Worm (Caenorhabditis elegans) whole organism, L1 larva: ENCODE results near the gene K02A6.4.

Experiments used
- C04F5.9 ChIP-seq: sonication (generic microtip); optimal IDR thresholded peaks from 2 replicates; lab custom pipeline; 2016; ENCODE audit warnings: missing genetic modification characterization, missing compliant biosample characterization
- C16A3.4 ChIP-seq: fragments of 150-350 bp; optimal IDR thresholded peaks from 2 replicates; lab custom pipeline; 2014; ENCODE audit warnings: missing biosample characterization, missing genetic modification characterization
- C34B4.2 ChIP-seq: sonication (generic microtip); optimal IDR thresholded peaks from 2 replicates; lab custom pipeline; 2017; ENCODE audit warnings: mild to moderate bottlenecking, missing genetic modification characterization, missing compliant biosample characterization
- aha-1 ChIP-seq: fragments of 150-350 bp; optimal IDR thresholded peaks from 2 replicates; lab custom pipeline; 2014; ENCODE audit warnings: missing biosample characterization, missing genetic modification characterization
- aly-2 ChIP-seq: fragments of 150-350 bp; optimal IDR thresholded peaks from 2 replicates; lab custom pipeline; 2014; ENCODE audit warnings: missing biosample characterization, missing genetic modification characterization
- ama-1 ChIP-seq: fragments of 150-350 bp; optimal IDR thresholded peaks from 2 replicates; lab custom pipeline; 2014
- blmp-1 ChIP-seq: fragments of 150-350 bp; optimal IDR thresholded peaks from 2 replicates; lab custom pipeline; 2014; ENCODE audit warnings: missing biosample characterization, missing genetic modification characterization
- ceh-8 ChIP-seq: fragments of 200-800 bp; sonication (Bioruptor generic); optimal IDR thresholded peaks from 2 replicates; lab custom pipeline; 2018; ENCODE audit warnings: mild to moderate bottlenecking, missing genetic modification characterization, moderate library complexity, missing compliant biosample characterization
- ceh-82 ChIP-seq, 3 experiments: fragments of 150-350 bp in 1 of 3; sonication (generic microtip) in 2 of 3; optimal IDR thresholded peaks; 2 replicates each; lab custom pipeline; 2014 to 2017; ENCODE audit warnings: missing biosample characterization in 3 of 3, missing genetic modification characterization in 3 of 3
- ces-1 ChIP-seq: fragments of 150-350 bp; optimal IDR thresholded peaks from 2 replicates; lab custom pipeline; 2014; ENCODE audit warnings: missing biosample characterization, missing genetic modification reagents, missing genetic modification characterization
- dsc-1 ChIP-seq: sonication (generic microtip); optimal IDR thresholded peaks from 2 replicates; lab custom pipeline; 2016; ENCODE audit warnings: mild to moderate bottlenecking, missing genetic modification characterization, missing compliant biosample characterization
- efl-1 ChIP-seq, 4 experiments: fragments of 150-350 bp; optimal IDR thresholded peaks in 3 of 4; peaks in 1 of 4; 1 replicate in 1 of 4; 2 replicates in 3 of 4; lab custom pipeline; 2014; ENCODE audit warnings: missing biosample characterization in 2 of 4, missing genetic modification characterization in 2 of 4, missing genetic modification reagents in 2 of 4
- efl-3 ChIP-seq: fragments of 200-800 bp; sonication (Bioruptor generic); optimal IDR thresholded peaks from 2 replicates; lab custom pipeline; 2018; ENCODE audit warnings: mild to moderate bottlenecking, missing genetic modification characterization, missing compliant biosample characterization
- egl-13 ChIP-seq: sonication (generic microtip); optimal IDR thresholded peaks from 2 replicates; lab custom pipeline; 2016; ENCODE audit warnings: missing genotype, missing genetic modification reagents, missing genetic modification characterization, missing compliant biosample characterization
- elt-2 ChIP-seq: sonication (generic microtip); optimal IDR thresholded peaks from 2 replicates; lab custom pipeline; 2016; ENCODE audit warnings: missing genetic modification characterization, mild to moderate bottlenecking, inconsistent platforms, missing compliant biosample characterization, missing genetic modification reagents
- ets-5 ChIP-seq: fragments of 200-800 bp; sonication (Bioruptor generic); IDR thresholded peaks from 2 replicates; pipeline ENCODE4 v1.3.6; 2022; ENCODE audit warnings: missing genetic modification characterization, missing compliant biosample characterization
- fkh-10 ChIP-seq: sonication (generic microtip); optimal IDR thresholded peaks from 2 replicates; lab custom pipeline; 2017; ENCODE audit warnings: missing biosample characterization, missing genetic modification reagents, missing genetic modification characterization
- fos-1 ChIP-seq: fragments of 150-350 bp; optimal IDR thresholded peaks from 2 replicates; lab custom pipeline; 2014; ENCODE audit warnings: missing biosample characterization, missing genetic modification characterization
- hpl-2 ChIP-seq: fragments of 150-350 bp; optimal IDR thresholded peaks from 2 replicates; lab custom pipeline; 2014; ENCODE audit warnings: missing biosample characterization, missing genetic modification reagents, missing genetic modification characterization
- irx-1 ChIP-seq: sonication (generic microtip); optimal IDR thresholded peaks from 2 replicates; lab custom pipeline; 2016; ENCODE audit warnings: missing genetic modification characterization, missing compliant biosample characterization
- jun-1 ChIP-seq: fragments of 150-350 bp; optimal IDR thresholded peaks from 2 replicates; lab custom pipeline; 2014; ENCODE audit warnings: missing biosample characterization, missing genetic modification reagents, missing genetic modification characterization
- lin-13 ChIP-seq: fragments of 150-350 bp; optimal IDR thresholded peaks from 2 replicates; lab custom pipeline; 2014; ENCODE audit warnings: missing biosample characterization, missing genetic modification reagents, missing genetic modification characterization
- lin-39 ChIP-seq: fragments of 150-350 bp; optimal IDR thresholded peaks from 2 replicates; lab custom pipeline; 2014; ENCODE audit warnings: missing biosample characterization, missing genetic modification reagents, missing genetic modification characterization
- mab-9 ChIP-seq: fragments of 200-800 bp; sonication (Bioruptor generic); IDR thresholded peaks from 2 replicates; pipeline ENCODE4 v1.3.6; 2022; ENCODE audit warnings: missing genetic modification reagents, missing genetic modification characterization, missing compliant biosample characterization
- mdl-1 ChIP-seq, 2 experiments: fragments of 150-350 bp; optimal IDR thresholded peaks; 2 replicates each; lab custom pipeline; 2014 to 2017; ENCODE audit warnings: missing biosample characterization in 2 of 2, missing genetic modification characterization in 2 of 2, inconsistent platforms in 1 of 2
- mef-2 ChIP-seq: fragments of 150-350 bp; optimal IDR thresholded peaks from 2 replicates; lab custom pipeline; 2014; ENCODE audit warnings: missing biosample characterization, missing genetic modification characterization
- mep-1 ChIP-seq: fragments of 150-350 bp; optimal IDR thresholded peaks from 2 replicates; lab custom pipeline; 2014; ENCODE audit warnings: missing biosample characterization, missing genetic modification characterization
- nhr-12 ChIP-seq: sonication (generic microtip); optimal IDR thresholded peaks from 2 replicates; lab custom pipeline; 2017; ENCODE audit warnings: missing biosample characterization, missing genetic modification characterization
- nhr-19 ChIP-seq: fragments of 200-800 bp; sonication (Bioruptor generic); conservative IDR thresholded peaks from 2 replicates; pipeline ENCODE4 v1.3.6; 2022; ENCODE audit warnings: missing genetic modification characterization, missing compliant biosample characterization
- nhr-28 ChIP-seq: fragments of 150-350 bp; optimal IDR thresholded peaks from 2 replicates; lab custom pipeline; 2014; ENCODE audit warnings: missing biosample characterization, missing genetic modification characterization
- nhr-71 ChIP-seq: sonication (generic microtip); optimal IDR thresholded peaks from 2 replicates; lab custom pipeline; 2016; ENCODE audit warnings: mild to moderate bottlenecking, missing genetic modification characterization, moderate library complexity, missing compliant biosample characterization
- nhr-84 ChIP-seq: sonication (generic microtip); optimal IDR thresholded peaks from 2 replicates; lab custom pipeline; 2017; ENCODE audit warnings: missing biosample characterization, missing genetic modification characterization
- nhr-85 ChIP-seq: sonication (generic microtip); peaks from one replicate; lab custom pipeline; 2016; ENCODE audit warnings: missing genetic modification characterization, inconsistent platforms, missing compliant biosample characterization
- pax-3 ChIP-seq: fragments of 200-800 bp; sonication (Bioruptor generic); optimal IDR thresholded peaks from 2 replicates; lab custom pipeline; 2018; ENCODE audit warnings: mild to moderate bottlenecking, missing genetic modification characterization, moderate library complexity, missing compliant biosample characterization
- pqm-1 ChIP-seq: sonication (generic microtip); optimal IDR thresholded peaks from 3 replicates; lab custom pipeline; 2017; ENCODE audit warnings: missing biosample characterization, missing genetic modification characterization
- skn-1 ChIP-seq: fragments of 150-350 bp; optimal IDR thresholded peaks from 2 replicates; lab custom pipeline; 2014; ENCODE audit warnings: missing biosample characterization, missing genetic modification characterization
- snpc-4 ChIP-seq: fragments of 150-350 bp; optimal IDR thresholded peaks from 2 replicates; lab custom pipeline; 2014; ENCODE audit warnings: missing biosample characterization, missing genetic modification characterization
- snu-23 ChIP-seq: sonication (generic microtip); optimal IDR thresholded peaks from 2 replicates; lab custom pipeline; 2016; ENCODE audit warnings: missing genetic modification characterization, missing compliant biosample characterization
- sox-4 ChIP-seq: sonication (generic microtip); optimal IDR thresholded peaks from 2 replicates; lab custom pipeline; 2016; ENCODE audit warnings: missing genetic modification characterization, missing compliant biosample characterization
- sptf-1 ChIP-seq: fragments of 150-350 bp; optimal IDR thresholded peaks from 2 replicates; lab custom pipeline; 2014; ENCODE audit warnings: missing biosample characterization, missing genetic modification characterization
- sup-37 ChIP-seq: fragments of 200-800 bp; sonication (Bioruptor generic); optimal IDR thresholded peaks from 2 replicates; lab custom pipeline; 2018; ENCODE audit warnings: mild to moderate bottlenecking, missing genetic modification characterization, missing compliant biosample characterization
- swsn-7 ChIP-seq: sonication (generic microtip); optimal IDR thresholded peaks from 2 replicates; lab custom pipeline; 2016; ENCODE audit warnings: missing genetic modification characterization, missing compliant biosample characterization
- tbx-2 ChIP-seq: sonication (generic microtip); optimal IDR thresholded peaks from 2 replicates; lab custom pipeline; 2016; ENCODE audit warnings: missing genetic modification characterization, missing compliant biosample characterization
- unc-130 ChIP-seq: fragments of 150-350 bp; optimal IDR thresholded peaks from 2 replicates; lab custom pipeline; 2017; ENCODE audit warnings: missing biosample characterization, missing genetic modification characterization, inconsistent platforms
- xbp-1 ChIP-seq: sonication (generic microtip); optimal IDR thresholded peaks from 2 replicates; lab custom pipeline; 2016; ENCODE audit warnings: missing genetic modification characterization, missing compliant biosample characterization
- zag-1 ChIP-seq: fragments of 150-350 bp; optimal IDR thresholded peaks from 2 replicates; lab custom pipeline; 2014; ENCODE audit warnings: missing biosample characterization, missing genetic modification characterization
- zip-4 ChIP-seq: fragments of 200-800 bp; sonication (Bioruptor generic); optimal IDR thresholded peaks from 2 replicates; lab custom pipeline; 2018; ENCODE audit warnings: mild to moderate bottlenecking, missing genetic modification characterization, moderate library complexity, missing compliant biosample characterization
- ztf-4 ChIP-seq: fragments of 150-350 bp; optimal IDR thresholded peaks from 2 replicates; lab custom pipeline; 2014; ENCODE audit warnings: missing biosample characterization, missing genetic modification characterization

The K02A6.4 gene

DNA sequence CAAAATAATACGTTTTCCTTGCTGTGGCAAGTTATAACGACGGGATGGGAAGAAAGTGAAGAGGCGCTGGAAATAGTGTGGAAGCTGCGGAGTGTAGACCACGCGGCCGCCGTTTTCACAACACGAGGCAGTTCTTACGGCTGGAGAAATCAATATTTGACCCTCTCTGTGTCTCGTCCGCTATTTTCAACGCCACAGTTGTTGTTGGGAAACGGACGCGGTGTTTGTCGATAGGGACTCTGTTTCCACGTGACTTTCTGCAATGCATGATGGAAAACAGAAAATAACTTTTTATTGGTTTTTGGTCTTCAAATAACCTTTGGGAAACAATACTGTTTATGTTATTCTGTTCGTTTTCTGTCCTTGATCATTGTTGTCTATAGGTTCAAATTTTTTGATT is 13.3 kb upstream of the K02A6.4 start, which contains the start of gene K02A6.3 (continued):
- no peak for TF ChIP-seq ceh-8 (GFP tag; lab: Kevin White, UChicago)
- TF ChIP-seq hpl-2 (GFP tag; lab: Kevin White, UChicago) = peak; percentile 73
- peak; percentile 58 for TF ChIP-seq sup-37 (GFP tag; lab: Kevin White, UChicago)
- peak; percentile 51 for TF ChIP-seq mab-9 (GFP tag; lab: Robert Waterston, UW)
- peak; percentile 47 for TF ChIP-seq C04F5.9 (tag; lab: Kevin White, UChicago)
- no peak for TF ChIP-seq C34B4.2 (tag; lab: Kevin White, UChicago)
- TF ChIP-seq jun-1 (tag; lab: Kevin White, UChicago) = peak; percentile 77
- TF ChIP-seq ceh-82 (tag; optimal IDR thresholded peaks at IDR 0.05; lab: Kevin White, UChicago) = peak; percentile 13 to 53 (median 26)
- peak; percentile 71 for TF ChIP-seq lin-39 (tag; lab: Kevin White, UChicago)
- no peak for TF ChIP-seq pax-3 (tag; lab: Kevin White, UChicago)
- no peak for TF ChIP-seq pqm-1
- peak; percentile 65 for TF ChIP-seq ztf-4 (tag; lab: Kevin White, UChicago)
- peak; percentile 77 for TF ChIP-seq xbp-1 (tag; lab: Kevin White, UChicago)
- peak; percentile 77 for TF ChIP-seq fos-1
- TF ChIP-seq nhr-84 (tag; lab: Kevin White, UChicago) = no peak
- TF ChIP-seq ama-1 = peak; percentile 77
- TF ChIP-seq tbx-2 (tag; lab: Kevin White, UChicago) = peak; percentile 95
- TF ChIP-seq unc-130 (tag; lab: Kevin White, UChicago) = peak; percentile 91
- no peak for TF ChIP-seq efl-3 (GFP tag; lab: Kevin White, UChicago)
- peak; percentile 82 for TF ChIP-seq mep-1 (tag; lab: Kevin White, UChicago)
- no peak for TF ChIP-seq ets-5 (GFP tag; lab: Robert Waterston, UW)
- TF ChIP-seq zip-4 (GFP tag; lab: Kevin White, UChicago) = peak; percentile 44
- TF ChIP-seq nhr-19 (GFP tag; lab: Robert Waterston, UW) = peak; percentile 95
- peak; percentile 85 for TF ChIP-seq mef-2 (tag; lab: Kevin White, UChicago)
- peak; percentile 57 for TF ChIP-seq sox-4 (tag; lab: Kevin White, UChicago)
- TF ChIP-seq efl-1 (optimal IDR thresholded peaks at IDR 0.05; lab: Kevin White, UChicago) = peak; percentile 43 to 60
- peak; percentile 35 to 91 for TF ChIP-seq efl-1 (GFP tag; optimal IDR thresholded peaks at IDR 0.05 in 1 of 2; lab: Kevin White, UChicago)
- no peak for TF ChIP-seq nhr-28
- TF ChIP-seq swsn-7 = peak; percentile 88
- TF ChIP-seq elt-2 (tag; lab: Kevin White, UChicago) = peak; percentile 81
- TF ChIP-seq mdl-1 (tag; optimal IDR thresholded peaks at IDR 0.05; lab: Kevin White, UChicago) = peak; percentile 81 to 100
- no peak for TF ChIP-seq nhr-12 (tag; lab: Kevin White, UChicago)
- TF ChIP-seq dsc-1 (tag; lab: Kevin White, UChicago) = peak; percentile 61
- TF ChIP-seq egl-13 (tag; lab: Kevin White, UChicago) = peak; percentile 1
- peak; percentile 14 for TF ChIP-seq fkh-10
- TF ChIP-seq blmp-1 (tag; lab: Kevin White, UChicago) = peak; percentile 93
- TF ChIP-seq irx-1 (tag; lab: Kevin White, UChicago) = peak; percentile 86
- TF ChIP-seq lin-13 (GFP tag; lab: Kevin White, UChicago) = peak; percentile 78
- peak; percentile 99 for TF ChIP-seq nhr-85
- TF ChIP-seq skn-1 = peak; percentile 62
- TF ChIP-seq aha-1 (tag; lab: Kevin White, UChicago) = no peak
- peak; percentile 90 for TF ChIP-seq C16A3.4 (tag; lab: Kevin White, UChicago)
- TF ChIP-seq ces-1 (GFP tag; lab: Kevin White, UChicago) = no peak
- TF ChIP-seq nhr-71 (tag; lab: Kevin White, UChicago) = peak; percentile 98
- peak; percentile 74 for TF ChIP-seq snpc-4 (tag; lab: Kevin White, UChicago)
- TF ChIP-seq zag-1 = no peak
- TF ChIP-seq aly-2 (tag; lab: Kevin White, UChicago) = no peak
- TF ChIP-seq snu-23 (GFP tag; lab: Kevin White, UChicago) = peak; percentile 97
- TF ChIP-seq sptf-1 (tag; lab: Kevin White, UChicago) = no peak
